Worm (Caenorhabditis elegans) whole organism, L1 larva: Measurements from ENCODE around the gene srbc-23.

ENCODE experiments used
- C04F5.9 ChIP-seq: sonication (generic microtip); optimal IDR thresholded peaks from 2 replicates; lab custom pipeline; 2016; ENCODE audit warnings: missing genetic modification characterization, missing compliant biosample characterization
- C16A3.4 ChIP-seq: fragments of 150-350 bp; optimal IDR thresholded peaks from 2 replicates; lab custom pipeline; 2014; ENCODE audit warnings: missing biosample characterization, missing genetic modification characterization
- ama-1 ChIP-seq: fragments of 150-350 bp; optimal IDR thresholded peaks from 2 replicates; lab custom pipeline; 2014
- ceh-8 ChIP-seq: fragments of 200-800 bp; sonication (Bioruptor generic); optimal IDR thresholded peaks from 2 replicates; lab custom pipeline; 2018; ENCODE audit warnings: mild to moderate bottlenecking, missing genetic modification characterization, moderate library complexity, missing compliant biosample characterization
- ceh-82 ChIP-seq, 3 experiments: fragments of 150-350 bp in 1 of 3; sonication (generic microtip) in 2 of 3; optimal IDR thresholded peaks; 2 replicates each; lab custom pipeline; 2014 to 2017; ENCODE audit warnings: missing biosample characterization in 3 of 3, missing genetic modification characterization in 3 of 3
- ceh-88 ChIP-seq: fragments of 200-800 bp; sonication (Bioruptor generic); IDR thresholded peaks from 2 replicates; pipeline ENCODE4 v1.3.6; 2022; ENCODE audit warnings: missing genetic modification characterization, missing compliant biosample characterization
- ceh-90 ChIP-seq: sonication (generic microtip); optimal IDR thresholded peaks from 2 replicates; lab custom pipeline; 2016; ENCODE audit warnings: missing genetic modification characterization, missing compliant biosample characterization
- ces-1 ChIP-seq: fragments of 150-350 bp; optimal IDR thresholded peaks from 2 replicates; lab custom pipeline; 2014; ENCODE audit warnings: missing biosample characterization, missing genetic modification reagents, missing genetic modification characterization
- dpl-1 ChIP-seq, 3 experiments: fragments of 150-350 bp in 2 of 3; sonication (generic microtip) in 1 of 3; optimal IDR thresholded peaks; 2 replicates each; lab custom pipeline; 2014 to 2017; ENCODE audit warnings: missing biosample characterization in 3 of 3, missing genetic modification characterization in 3 of 3, missing genetic modification reagents in 3 of 3
- efl-3 ChIP-seq: fragments of 200-800 bp; sonication (Bioruptor generic); optimal IDR thresholded peaks from 2 replicates; lab custom pipeline; 2018; ENCODE audit warnings: mild to moderate bottlenecking, missing genetic modification characterization, missing compliant biosample characterization
- egl-13 ChIP-seq: sonication (generic microtip); optimal IDR thresholded peaks from 2 replicates; lab custom pipeline; 2016; ENCODE audit warnings: missing genotype, missing genetic modification reagents, missing genetic modification characterization, missing compliant biosample characterization
- elt-3 ChIP-seq, 6 experiments: fragments of 150-350 bp in 1 of 6; sonication (generic microtip); optimal IDR thresholded peaks; 2 replicates each; lab custom pipeline; 2017 to 2018; ENCODE audit warnings: missing biosample characterization in 6 of 6, missing genetic modification characterization in 6 of 6, inconsistent platforms in 1 of 6
- fkh-10 ChIP-seq: sonication (generic microtip); optimal IDR thresholded peaks from 2 replicates; lab custom pipeline; 2017; ENCODE audit warnings: missing biosample characterization, missing genetic modification reagents, missing genetic modification characterization
- fkh-4 ChIP-seq: sonication (generic microtip); optimal IDR thresholded peaks from 2 replicates; lab custom pipeline; 2016; ENCODE audit warnings: missing compliant biosample characterization, missing genetic modification characterization, borderline replicate concordance
- fkh-8 ChIP-seq: sonication (generic microtip); optimal IDR thresholded peaks from 2 replicates; lab custom pipeline; 2016; ENCODE audit warnings: mild to moderate bottlenecking, missing genetic modification characterization, missing compliant biosample characterization
- grh-1 ChIP-seq: fragments of 200-800 bp; sonication (Bioruptor generic); IDR thresholded peaks from 2 replicates; pipeline ENCODE4 v1.3.6; 2022; ENCODE audit warnings: missing genetic modification reagents, missing genetic modification characterization, missing compliant biosample characterization
- hlh-17 ChIP-seq: fragments of 200-800 bp; sonication (Bioruptor generic); optimal IDR thresholded peaks from 2 replicates; lab custom pipeline; 2018; ENCODE audit warnings: missing genetic modification characterization, mild to moderate bottlenecking, missing compliant biosample characterization, moderate library complexity, borderline replicate concordance
- hlh-4 ChIP-seq: sonication (generic microtip); optimal IDR thresholded peaks from 2 replicates; lab custom pipeline; 2016; ENCODE audit warnings: mild to moderate bottlenecking, missing genetic modification characterization, missing compliant biosample characterization
- lin-13 ChIP-seq: fragments of 150-350 bp; optimal IDR thresholded peaks from 2 replicates; lab custom pipeline; 2014; ENCODE audit warnings: missing biosample characterization, missing genetic modification reagents, missing genetic modification characterization
- lin-35 ChIP-seq, 2 experiments: fragments of 150-350 bp; optimal IDR thresholded peaks; 2 replicates each; lab custom pipeline; 2014; ENCODE audit warnings: missing biosample characterization in 2 of 2, missing genetic modification characterization in 2 of 2, missing genetic modification reagents in 2 of 2
- lin-39 ChIP-seq: fragments of 150-350 bp; optimal IDR thresholded peaks from 2 replicates; lab custom pipeline; 2014; ENCODE audit warnings: missing biosample characterization, missing genetic modification reagents, missing genetic modification characterization
- lir-3 ChIP-seq: sonication (generic microtip); optimal IDR thresholded peaks from 2 replicates; lab custom pipeline; 2016; ENCODE audit warnings: mild to moderate bottlenecking, missing genetic modification characterization, moderate library complexity, missing compliant biosample characterization; ENCODE audit not compliant: poor library complexity
- mdl-1 ChIP-seq, 2 experiments: fragments of 150-350 bp; optimal IDR thresholded peaks; 2 replicates each; lab custom pipeline; 2014 to 2017; ENCODE audit warnings: missing biosample characterization in 2 of 2, missing genetic modification characterization in 2 of 2, inconsistent platforms in 1 of 2
- mep-1 ChIP-seq: fragments of 150-350 bp; optimal IDR thresholded peaks from 2 replicates; lab custom pipeline; 2014; ENCODE audit warnings: missing biosample characterization, missing genetic modification characterization
- nhr-12 ChIP-seq: sonication (generic microtip); optimal IDR thresholded peaks from 2 replicates; lab custom pipeline; 2017; ENCODE audit warnings: missing biosample characterization, missing genetic modification characterization
- nhr-20 ChIP-seq: sonication (generic microtip); optimal IDR thresholded peaks from 2 replicates; lab custom pipeline; 2016; ENCODE audit warnings: mild to moderate bottlenecking, missing genetic modification characterization, missing compliant biosample characterization
- nhr-28 ChIP-seq: fragments of 150-350 bp; optimal IDR thresholded peaks from 2 replicates; lab custom pipeline; 2014; ENCODE audit warnings: missing biosample characterization, missing genetic modification characterization
- nhr-84 ChIP-seq: sonication (generic microtip); optimal IDR thresholded peaks from 2 replicates; lab custom pipeline; 2017; ENCODE audit warnings: missing biosample characterization, missing genetic modification characterization
- nhr-85 ChIP-seq: sonication (generic microtip); peaks from one replicate; lab custom pipeline; 2016; ENCODE audit warnings: missing genetic modification characterization, inconsistent platforms, missing compliant biosample characterization
- nhr-90 ChIP-seq: sonication (generic microtip); optimal IDR thresholded peaks from 2 replicates; lab custom pipeline; 2016; ENCODE audit warnings: mild to moderate bottlenecking, missing genetic modification characterization, missing compliant biosample characterization; ENCODE audit not compliant: poor library complexity
- pag-3 ChIP-seq: sonication (generic microtip); optimal IDR thresholded peaks from 2 replicates; lab custom pipeline; 2017; ENCODE audit warnings: missing genetic modification characterization, mild to moderate bottlenecking, missing compliant biosample characterization, antibody characterized with exemption, borderline replicate concordance; ENCODE audit not compliant: insufficient read depth
- pax-3 ChIP-seq: fragments of 200-800 bp; sonication (Bioruptor generic); optimal IDR thresholded peaks from 2 replicates; lab custom pipeline; 2018; ENCODE audit warnings: mild to moderate bottlenecking, missing genetic modification characterization, moderate library complexity, missing compliant biosample characterization
- pqm-1 ChIP-seq: sonication (generic microtip); optimal IDR thresholded peaks from 3 replicates; lab custom pipeline; 2017; ENCODE audit warnings: missing biosample characterization, missing genetic modification characterization
- skn-1 ChIP-seq: fragments of 150-350 bp; optimal IDR thresholded peaks from 2 replicates; lab custom pipeline; 2014; ENCODE audit warnings: missing biosample characterization, missing genetic modification characterization
- snu-23 ChIP-seq: sonication (generic microtip); optimal IDR thresholded peaks from 2 replicates; lab custom pipeline; 2016; ENCODE audit warnings: missing genetic modification characterization, missing compliant biosample characterization
- sox-4 ChIP-seq: sonication (generic microtip); optimal IDR thresholded peaks from 2 replicates; lab custom pipeline; 2016; ENCODE audit warnings: missing genetic modification characterization, missing compliant biosample characterization
- sup-37 ChIP-seq: fragments of 200-800 bp; sonication (Bioruptor generic); optimal IDR thresholded peaks from 2 replicates; lab custom pipeline; 2018; ENCODE audit warnings: mild to moderate bottlenecking, missing genetic modification characterization, missing compliant biosample characterization
- swsn-7 ChIP-seq: sonication (generic microtip); optimal IDR thresholded peaks from 2 replicates; lab custom pipeline; 2016; ENCODE audit warnings: missing genetic modification characterization, missing compliant biosample characterization
- tbx-2 ChIP-seq: sonication (generic microtip); optimal IDR thresholded peaks from 2 replicates; lab custom pipeline; 2016; ENCODE audit warnings: missing genetic modification characterization, missing compliant biosample characterization
- unc-86 ChIP-seq: sonication (generic microtip); optimal IDR thresholded peaks from 2 replicates; lab custom pipeline; 2016; ENCODE audit warnings: missing genetic modification characterization, missing compliant biosample characterization
- unc-98 ChIP-seq: fragments of 200-800 bp; sonication (Bioruptor generic); IDR thresholded peaks from 2 replicates; pipeline ENCODE4 v1.3.6; 2022; ENCODE audit warnings: missing genetic modification characterization, missing compliant biosample characterization
- vab-15 ChIP-seq: sonication (generic microtip); optimal IDR thresholded peaks from 2 replicates; lab custom pipeline; 2017; ENCODE audit warnings: missing genotype, mild to moderate bottlenecking, missing genetic modification characterization, missing compliant biosample characterization
- xbp-1 ChIP-seq: sonication (generic microtip); optimal IDR thresholded peaks from 2 replicates; lab custom pipeline; 2016; ENCODE audit warnings: missing genetic modification characterization, missing compliant biosample characterization
- zag-1 ChIP-seq: fragments of 150-350 bp; optimal IDR thresholded peaks from 2 replicates; lab custom pipeline; 2014; ENCODE audit warnings: missing biosample characterization, missing genetic modification characterization
- zip-4 ChIP-seq: fragments of 200-800 bp; sonication (Bioruptor generic); optimal IDR thresholded peaks from 2 replicates; lab custom pipeline; 2018; ENCODE audit warnings: mild to moderate bottlenecking, missing genetic modification characterization, moderate library complexity, missing compliant biosample characterization
- ztf-11 ChIP-seq, 2 experiments: sonication (generic microtip); optimal IDR thresholded peaks; 2 replicates each; lab custom pipeline; 2016 to 2017; ENCODE audit warnings: missing genetic modification characterization in 2 of 2, missing biosample characterization in 1 of 2, missing compliant biosample characterization in 1 of 2

srbc-23 gene

DNA sequence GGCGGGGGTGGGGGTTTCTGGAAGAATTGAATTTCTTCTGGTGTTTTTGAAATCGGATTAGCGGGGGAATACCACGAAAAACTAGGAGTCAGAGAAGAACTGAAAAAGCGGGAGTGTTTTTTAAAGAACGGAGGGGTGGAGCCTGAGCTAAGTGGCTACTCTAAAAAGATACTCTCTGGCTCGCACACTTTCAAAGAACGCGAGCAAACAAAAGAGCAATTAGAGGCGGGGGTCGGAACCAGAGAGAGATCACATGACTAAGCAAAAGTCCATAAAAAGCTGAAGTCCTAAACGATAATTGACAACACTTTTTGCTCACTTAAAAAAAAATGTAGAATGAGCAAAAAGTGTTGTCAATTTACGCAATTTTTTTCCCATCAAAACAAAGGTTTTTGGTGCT lies 19.0 kb upstream of the srbc-23 start (continued):
- TF ChIP-seq hlh-4 = no peak
- no peak for TF ChIP-seq snu-23
- no peak for TF ChIP-seq nhr-20 (tag; lab: Kevin White, UChicago)
- no peak for TF ChIP-seq C04F5.9 (tag; lab: Kevin White, UChicago)
- TF ChIP-seq swsn-7 = no peak
- TF ChIP-seq mdl-1 (tag; optimal IDR thresholded peaks at IDR 0.05; lab: Kevin White, UChicago) = no peak
- TF ChIP-seq lin-13 (GFP tag; lab: Kevin White, UChicago) = no peak
- TF ChIP-seq zag-1 (tag; lab: Kevin White, UChicago) = no peak
- TF ChIP-seq lin-35 (GFP tag; optimal IDR thresholded peaks at IDR 0.05; lab: Kevin White, UChicago) = no peak
- no peak for TF ChIP-seq xbp-1
- TF ChIP-seq lin-39 (tag; lab: Kevin White, UChicago) = no peak
- no peak for TF ChIP-seq unc-98 (GFP tag; lab: Robert Waterston, UW)
- TF ChIP-seq nhr-90 = no peak
- TF ChIP-seq dpl-1 (GFP tag; optimal IDR thresholded peaks at IDR 0.05; lab: Kevin White, UChicago) = peak in 1 of 3 experiments; percentile 7
- no peak for TF ChIP-seq fkh-10 (GFP tag; lab: Kevin White, UChicago)
- TF ChIP-seq ces-1 (GFP tag; lab: Kevin White, UChicago) = no peak
- no peak for TF ChIP-seq fkh-4 (tag; lab: Kevin White, UChicago)
- no peak for TF ChIP-seq pag-3 (tag; lab: Kevin White, UChicago)
- TF ChIP-seq hlh-17 (GFP tag; lab: Kevin White, UChicago) = no peak
- TF ChIP-seq skn-1 (tag; lab: Kevin White, UChicago) = no peak
- no peak for TF ChIP-seq lir-3 (tag; lab: Kevin White, UChicago)
- TF ChIP-seq fkh-8 (tag; lab: Kevin White, UChicago) = peak; percentile 25
- TF ChIP-seq nhr-28 (tag; lab: Kevin White, UChicago) = no peak
- TF ChIP-seq ceh-8 (GFP tag; lab: Kevin White, UChicago) = no peak
- TF ChIP-seq C16A3.4 (tag; lab: Kevin White, UChicago) = no peak
- no peak for TF ChIP-seq sox-4 (tag; lab: Kevin White, UChicago)
- peak; percentile 26 for TF ChIP-seq unc-86 (tag; lab: Kevin White, UChicago)
- TF ChIP-seq tbx-2 = peak; percentile 47
- TF ChIP-seq zip-4 = no peak
- no peak for TF ChIP-seq ama-1 (lab: Kevin White, UChicago)
- TF ChIP-seq efl-3 (GFP tag; lab: Kevin White, UChicago) = no peak
- no peak for TF ChIP-seq elt-3 (tag; optimal IDR thresholded peaks at IDR 0.05; lab: Kevin White, UChicago)
- no peak for TF ChIP-seq pqm-1 (tag; lab: Kevin White, UChicago)
- no peak for TF ChIP-seq vab-15 (tag; lab: Kevin White, UChicago)
- no peak for TF ChIP-seq ceh-90 (tag; lab: Kevin White, UChicago)
- TF ChIP-seq egl-13 (tag; lab: Kevin White, UChicago) = no peak
- no peak for TF ChIP-seq pax-3 (tag; lab: Kevin White, UChicago)
- no peak for TF ChIP-seq ztf-11 (tag; optimal IDR thresholded peaks at IDR 0.05; lab: Kevin White, UChicago)
- no peak for TF ChIP-seq ceh-88 (GFP tag; lab: Robert Waterston, UW)
- TF ChIP-seq mep-1 (tag; lab: Kevin White, UChicago) = no peak
- no peak for TF ChIP-seq nhr-12 (tag; lab: Kevin White, UChicago)
- TF ChIP-seq nhr-85 (tag; lab: Kevin White, UChicago) = no peak
- peak in 1 of 3 experiments; percentile 8 for TF ChIP-seq ceh-82 (tag; optimal IDR thresholded peaks at IDR 0.05; lab: Kevin White, UChicago)
- TF ChIP-seq nhr-84 = no peak
- TF ChIP-seq sup-37 (GFP tag; lab: Kevin White, UChicago) = no peak
- no peak for TF ChIP-seq grh-1
